Fruit fly (Drosophila melanogaster) whole organism, embryonic: Measurements from ENCODE around the gene CG11726.

Experiments used
- Bgb ChIP-seq: fragments of 200-800 bp; sonication (Bioruptor generic); IDR thresholded peaks from 2 replicates; pipeline ENCODE4 v1.3.6; 2022; ENCODE audit warnings: missing biosample characterization, missing genetic modification characterization; ENCODE audit not compliant: partially characterized antibody
- CG10147 ChIP-seq: fragments of 200-800 bp; sonication (Bioruptor generic); optimal IDR thresholded peaks from 2 replicates; lab custom pipeline; 2019; ENCODE audit warnings: missing biosample characterization, mild to moderate bottlenecking, missing genetic modification characterization, moderate library complexity
- CG10543 ChIP-seq: fragments of 200-800 bp; sonication (Bioruptor generic); optimal IDR thresholded peaks from 3 replicates; lab custom pipeline; 2017; ENCODE audit warnings: missing biosample characterization, mild to moderate bottlenecking, missing genetic modification characterization, moderate library complexity
- CG11504 ChIP-seq: fragments of 200-800 bp; sonication (Bioruptor generic); optimal IDR thresholded peaks from 3 replicates; lab custom pipeline; 2019; ENCODE audit warnings: missing biosample characterization, mild to moderate bottlenecking, missing genetic modification characterization, moderate library complexity
- CG15269 ChIP-seq: fragments of 200-800 bp; sonication (Bioruptor generic); optimal IDR thresholded peaks from 2 replicates; lab custom pipeline; 2018; ENCODE audit warnings: missing biosample characterization, mild to moderate bottlenecking, missing genetic modification characterization, moderate library complexity
- CG15601 ChIP-seq: fragments of 200-800 bp; sonication (Bioruptor generic); optimal IDR thresholded peaks from 3 replicates; lab custom pipeline; 2019; ENCODE audit warnings: missing biosample characterization, mild to moderate bottlenecking, missing genetic modification characterization, moderate library complexity
- CG16779 ChIP-seq: fragments of 200-800 bp; sonication (Bioruptor generic); IDR thresholded peaks from 2 replicates; pipeline ENCODE4 v1.3.6; 2022; ENCODE audit warnings: missing biosample characterization, missing genetic modification characterization
- CG17829 ChIP-seq: fragments of 200-800 bp; optimal IDR thresholded peaks from 2 replicates; lab custom pipeline; 2019; ENCODE audit warnings: missing biosample characterization, mild to moderate bottlenecking, missing genetic modification characterization, moderate library complexity
- CG2678 ChIP-seq: fragments of 200-800 bp; sonication (Bioruptor generic); optimal IDR thresholded peaks from 3 replicates; lab custom pipeline; 2019; ENCODE audit warnings: missing biosample characterization, mild to moderate bottlenecking, missing genetic modification characterization, moderate library complexity
- CG32532 ChIP-seq: fragments of 200-800 bp; sonication (Bioruptor generic); IDR thresholded peaks from 2 replicates; pipeline ENCODE4 v1.3.6; 2022; ENCODE audit warnings: missing biosample characterization, missing genetic modification characterization
- CG33213 ChIP-seq: fragments of 200-800 bp; sonication (Bioruptor generic); optimal IDR thresholded peaks from 3 replicates; lab custom pipeline; 2016; ENCODE audit warnings: missing biosample characterization, missing genetic modification characterization
- CG3847 ChIP-seq: fragments of 200-800 bp; sonication (Bioruptor generic); IDR thresholded peaks from 2 replicates; pipeline ENCODE4 v1.3.6; 2022; ENCODE audit warnings: missing biosample characterization, missing genetic modification characterization
- CG4707 ChIP-seq: fragments of 200-800 bp; sonication (Bioruptor generic); optimal IDR thresholded peaks from 2 replicates; lab custom pipeline; 2018; ENCODE audit warnings: missing biosample characterization, mild to moderate bottlenecking, missing genetic modification characterization, moderate library complexity
- CG6254 ChIP-seq: fragments of 200-800 bp; sonication (Bioruptor generic); optimal IDR thresholded peaks from 3 replicates; lab custom pipeline; 2017; ENCODE audit warnings: mild to moderate bottlenecking, missing biosample characterization, missing genetic modification reagents, missing genetic modification characterization
- CG7556 ChIP-seq: fragments of 200-800 bp; sonication (Bioruptor generic); optimal IDR thresholded peaks from 2 replicates; lab custom pipeline; 2017; ENCODE audit warnings: missing biosample characterization, mild to moderate bottlenecking, missing genetic modification characterization
- CG8281 ChIP-seq: fragments of 200-800 bp; sonication (Bioruptor generic); optimal IDR thresholded peaks from 2 replicates; lab custom pipeline; 2018; ENCODE audit warnings: missing biosample characterization, mild to moderate bottlenecking, missing genetic modification characterization, moderate library complexity
- CG8290 ChIP-seq, 3 experiments: fragments of 200-800 bp; sonication (Bioruptor generic); optimal IDR thresholded peaks; 2 replicates each; lab custom pipeline; 2016 to 2019; ENCODE audit warnings: missing biosample characterization in 3 of 3, missing genetic modification characterization in 3 of 3, mild to moderate bottlenecking in 2 of 3, moderate library complexity in 1 of 3
- Elba2 ChIP-seq: fragments of 200-800 bp; sonication (Bioruptor generic); optimal IDR thresholded peaks from 3 replicates; lab custom pipeline; 2016; ENCODE audit warnings: missing biosample characterization, missing genetic modification characterization
- Ets65A ChIP-seq: fragments of 200-800 bp; sonication (Bioruptor generic); peaks from one replicate; lab custom pipeline; 2016; ENCODE audit warnings: missing biosample characterization, missing genetic modification characterization
- Hr3 ChIP-seq: fragments of 200-800 bp; sonication (Bioruptor generic); optimal IDR thresholded peaks from 3 replicates; lab custom pipeline; 2016; ENCODE audit warnings: missing biosample characterization, missing genetic modification characterization
- MBD-R2 ChIP-seq: fragments of 200-800 bp; sonication (Bioruptor generic); IDR thresholded peaks from 2 replicates; pipeline ENCODE4 v1.3.6; 2022; ENCODE audit warnings: missing biosample characterization, missing genetic modification characterization
- Meics ChIP-seq: fragments of 200-800 bp; sonication (Bioruptor generic); optimal IDR thresholded peaks from 2 replicates; lab custom pipeline; 2017; ENCODE audit warnings: missing biosample characterization, mild to moderate bottlenecking, missing genetic modification characterization
- Opbp ChIP-seq: fragments of 200-800 bp; sonication (Bioruptor generic); IDR thresholded peaks from 3 replicates; pipeline ENCODE4 v1.3.6; 2022; ENCODE audit warnings: missing biosample characterization, missing genetic modification characterization; ENCODE audit not compliant: partially characterized antibody
- Vsx1 ChIP-seq: fragments of 200-800 bp; sonication (Bioruptor generic); optimal IDR thresholded peaks from 2 replicates; lab custom pipeline; 2017; ENCODE audit warnings: missing biosample characterization, mild to moderate bottlenecking, missing genetic modification characterization, missing genetic modification reagents
- Xbp1 ChIP-seq: fragments of 200-800 bp; sonication (Bioruptor generic); optimal IDR thresholded peaks from 3 replicates; lab custom pipeline; 2016; ENCODE audit warnings: missing biosample characterization, mild to moderate bottlenecking, missing genetic modification characterization
- Xrp1 ChIP-seq: fragments of 200-800 bp; sonication (Bioruptor generic); IDR thresholded peaks from 2 replicates; pipeline ENCODE4 v1.3.6; 2022; ENCODE audit warnings: missing biosample characterization, missing genetic modification characterization
- ara ChIP-seq: fragments of 200-800 bp; sonication (Bioruptor generic); IDR thresholded peaks from 2 replicates; pipeline ENCODE4 v1.3.6; 2022; ENCODE audit warnings: missing biosample characterization, missing genetic modification characterization
- caup ChIP-seq: fragments of 200-800 bp; sonication (Bioruptor generic); optimal IDR thresholded peaks from 3 replicates; lab custom pipeline; 2017; ENCODE audit warnings: missing biosample characterization, mild to moderate bottlenecking, missing genetic modification characterization, moderate library complexity; ENCODE audit not compliant: severe bottlenecking
- chm ChIP-seq: fragments of 200-800 bp; sonication (Bioruptor generic); IDR thresholded peaks from 2 replicates; pipeline ENCODE4 v1.3.6; 2022; ENCODE audit warnings: missing biosample characterization, missing genetic modification characterization
- ci ChIP-seq: fragments of 200-800 bp; sonication (Bioruptor generic); IDR thresholded peaks from 3 replicates; pipeline ENCODE4 v1.3.6; 2022; ENCODE audit warnings: missing biosample characterization, missing genetic modification characterization
- fd64A ChIP-seq: fragments of 200-800 bp; sonication (Bioruptor generic); optimal IDR thresholded peaks from 3 replicates; lab custom pipeline; 2018; ENCODE audit warnings: missing biosample characterization, mild to moderate bottlenecking, missing genetic modification characterization
- gcm ChIP-seq: fragments of 200-800 bp; sonication (Bioruptor generic); optimal IDR thresholded peaks from 2 replicates; lab custom pipeline; 2019; ENCODE audit warnings: missing biosample characterization, mild to moderate bottlenecking, missing genetic modification characterization, moderate library complexity
- ken ChIP-seq: fragments of 200-800 bp; sonication (Bioruptor generic); IDR thresholded peaks from 3 replicates; pipeline ENCODE4 v1.3.6; 2022; ENCODE audit warnings: missing biosample characterization, missing genetic modification characterization
- lab ChIP-seq: fragments of 200-800 bp; sonication (Bioruptor generic); optimal IDR thresholded peaks from 3 replicates; lab custom pipeline; 2017; ENCODE audit warnings: missing biosample characterization, missing genetic modification characterization, mild to moderate bottlenecking, moderate library complexity, missing genetic modification reagents
- lov ChIP-seq, 2 experiments: fragments of 200-800 bp in 1 of 2; fragments of >200 bp in 1 of 2; sonication (Bioruptor generic) in 1 of 2; IDR thresholded peaks in 1 of 2; optimal IDR thresholded peaks in 1 of 2; 2 replicates in 1 of 2; 3 replicates in 1 of 2; pipeline versions ENCODE4 v1.3.6 to Lab custom; 2017 to 2022; ENCODE audit warnings: missing biosample characterization in 1 of 2, missing genetic modification characterization in 1 of 2
- mld ChIP-seq: fragments of 200-800 bp; sonication (Bioruptor generic); IDR thresholded peaks from 3 replicates; pipeline ENCODE4 v1.3.6; 2022; ENCODE audit warnings: missing biosample characterization, missing genetic modification characterization; ENCODE audit not compliant: partially characterized antibody
- org-1 ChIP-seq: fragments of 200-800 bp; sonication (Bioruptor generic); optimal IDR thresholded peaks from 2 replicates; lab custom pipeline; 2017; ENCODE audit warnings: missing biosample characterization, missing genetic modification characterization
- pho ChIP-seq: fragments of 200-800 bp; sonication (Bioruptor generic); optimal IDR thresholded peaks from 2 replicates; lab custom pipeline; 2016; ENCODE audit warnings: missing biosample characterization, missing genetic modification characterization
- pros ChIP-seq: fragments of 200-800 bp; sonication (Bioruptor generic); optimal IDR thresholded peaks from 3 replicates; lab custom pipeline; 2019; ENCODE audit warnings: missing biosample characterization, mild to moderate bottlenecking, missing genetic modification characterization, moderate library complexity
- ranshi ChIP-seq: fragments of 200-800 bp; sonication (Bioruptor generic); IDR thresholded peaks from 2 replicates; pipeline ENCODE4 v1.3.6; 2022; ENCODE audit warnings: missing biosample characterization, missing genetic modification characterization
- rib ChIP-seq: fragments of 200-800 bp; sonication (Bioruptor generic); IDR thresholded peaks from 2 replicates; pipeline ENCODE4 v1.3.6; 2022; ENCODE audit warnings: missing biosample characterization, missing genetic modification characterization
- sens ChIP-seq: fragments of 200-800 bp; sonication (Bioruptor generic); peaks from one replicate; lab custom pipeline; 2016; ENCODE audit warnings: missing biosample characterization, missing genetic modification characterization
- sim ChIP-seq: fragments of 200-800 bp; sonication (Bioruptor generic); IDR thresholded peaks from 2 replicates; pipeline ENCODE4 v1.3.6; 2022; ENCODE audit warnings: missing biosample characterization, missing genetic modification characterization
- sob ChIP-seq: fragments of 200-800 bp; sonication (Bioruptor generic); IDR thresholded peaks from 2 replicates; pipeline ENCODE4 v1.3.6; 2022; ENCODE audit warnings: missing biosample characterization, missing genetic modification characterization
- sqz ChIP-seq: fragments of 200-800 bp; sonication (Bioruptor generic); optimal IDR thresholded peaks from 3 replicates; lab custom pipeline; 2018; ENCODE audit warnings: missing biosample characterization, mild to moderate bottlenecking, missing genetic modification characterization
- vvl ChIP-seq: fragments of 200-800 bp; sonication (Bioruptor generic); IDR thresholded peaks from 2 replicates; pipeline ENCODE4 v1.3.6; 2022; ENCODE audit warnings: missing biosample characterization, missing genetic modification characterization
- zen ChIP-seq: fragments of 200-800 bp; sonication (Bioruptor generic); optimal IDR thresholded peaks from 3 replicates; lab custom pipeline; 2018; ENCODE audit warnings: missing biosample characterization, mild to moderate bottlenecking, missing genetic modification characterization, moderate library complexity

The CG11726 gene

DNA sequence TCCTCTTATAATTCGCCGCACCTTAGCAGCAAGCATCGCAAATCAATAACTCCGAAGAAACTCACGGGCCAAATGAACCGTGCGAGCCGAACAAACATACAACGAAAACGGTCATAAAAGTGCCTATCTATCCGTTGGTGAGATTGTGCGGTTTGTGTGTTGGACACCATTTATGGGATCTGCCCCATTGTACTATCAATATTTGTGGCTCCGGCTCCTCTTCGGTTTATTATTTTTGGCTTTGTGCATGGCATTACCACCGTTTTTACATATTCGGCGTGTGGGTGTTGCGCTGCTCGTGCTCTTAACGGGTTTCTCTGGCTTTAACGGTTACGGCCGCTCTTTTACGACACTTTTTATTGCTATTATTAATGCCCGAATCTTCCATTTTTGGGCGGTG lies 24.9 kb downstream of the CG11726 start (continued):
- TF ChIP-seq org-1 (GFP tag; lab: Kevin White, UChicago): peak; percentile 7
- TF ChIP-seq Vsx1 (GFP tag; lab: Kevin White, UChicago): no peak
- peak; percentile 58 for TF ChIP-seq CG8281 (tag; lab: Kevin White, UChicago)
- peak; percentile 10 for TF ChIP-seq CG4707 (GFP tag; lab: Kevin White, UChicago)
- TF ChIP-seq lab (GFP tag; lab: Kevin White, UChicago): peak; percentile 63
- TF ChIP-seq CG10147 (GFP tag; lab: Kevin White, UChicago): peak; percentile 12
- TF ChIP-seq Meics (GFP tag; lab: Kevin White, UChicago): peak; percentile 9
- no peak for TF ChIP-seq gcm (GFP tag; lab: Kevin White, UChicago)
- no peak for TF ChIP-seq Opbp (GFP tag; lab: Robert Waterston, UW)
- peak; percentile 67 for TF ChIP-seq Ets65A (GFP tag; lab: Kevin White, UChicago)
- peak; percentile 38 for TF ChIP-seq CG10543 (GFP tag; lab: Kevin White, UChicago)
- TF ChIP-seq sim (GFP tag; lab: Robert Waterston, UW): no peak; the same call in 1 of the 2 replicates
- peak; percentile 42 for TF ChIP-seq CG2678 (tag; lab: Kevin White, UChicago)
- no peak for TF ChIP-seq fd64A
- no peak for TF ChIP-seq mld (GFP tag; lab: Robert Waterston, UW)
- TF ChIP-seq CG32532 (GFP tag; lab: Robert Waterston, UW): peak; percentile 26; the same call in 1 of the 2 replicates
- no peak for TF ChIP-seq Xbp1 (GFP tag; lab: Kevin White, UChicago)
- TF ChIP-seq caup (GFP tag; lab: Kevin White, UChicago): peak; percentile 14
- TF ChIP-seq CG11504 (tag; lab: Kevin White, UChicago): peak; percentile 8
- TF ChIP-seq vvl (GFP tag; lab: Robert Waterston, UW): peak; percentile 72; the same call in 1 of the 2 replicates
- peak; percentile 9; the same call in 1 of the 2 replicates for TF ChIP-seq ranshi (GFP tag; lab: Robert Waterston, UW)
- no peak for TF ChIP-seq CG8290 (GFP tag; optimal IDR thresholded peaks at IDR 0.05; lab: Kevin White, UChicago)
- TF ChIP-seq CG8290 (tag; optimal IDR thresholded peaks at IDR 0.05; lab: Kevin White, UChicago): peak in 1 of 2 experiments; percentile 69
- peak; percentile 51 for TF ChIP-seq CG15269 (tag; lab: Kevin White, UChicago)
- TF ChIP-seq CG7556 (GFP tag; lab: Kevin White, UChicago): no peak
- peak; percentile 15 for TF ChIP-seq CG17829 (tag; lab: Kevin White, UChicago)
- TF ChIP-seq Hr3 (GFP tag; lab: Kevin White, UChicago): no peak
- TF ChIP-seq Elba2 (GFP tag; lab: Kevin White, UChicago): no peak
- TF ChIP-seq Bgb (GFP tag; lab: Robert Waterston, UW): peak; percentile 14; the same call in 1 of the 2 replicates

DNA sequence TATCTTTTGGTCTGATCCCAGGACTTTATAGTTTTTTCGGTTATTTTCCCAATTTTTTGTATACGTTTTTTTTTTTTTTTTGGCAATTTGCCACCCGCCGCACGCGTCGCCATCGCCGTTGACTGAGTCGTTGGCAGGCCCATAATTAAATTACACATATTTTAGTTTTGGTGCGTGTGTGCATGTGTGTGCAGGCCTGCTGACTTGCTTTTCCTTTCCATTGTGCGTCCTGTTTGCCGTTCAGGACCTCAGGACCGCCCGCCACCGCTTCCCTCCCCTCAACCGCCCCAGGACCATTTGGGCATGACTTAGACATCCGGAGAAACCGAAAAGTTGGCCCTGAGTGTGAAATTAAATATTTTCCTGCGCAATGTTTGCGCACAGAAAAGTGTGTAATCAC lies 26.5 kb downstream of the CG11726 start:
- TF ChIP-seq sqz (GFP tag; lab: Kevin White, UChicago): peak; percentile 68
- TF ChIP-seq sens (GFP tag; lab: Kevin White, UChicago): peak; percentile 70
- 0 out of 2 replicates have a peak, but pooled peaks have one; percentile 9 for TF ChIP-seq chm (GFP tag; lab: Robert Waterston, UW)
- TF ChIP-seq zen (tag; lab: Kevin White, UChicago): peak; percentile 20
- TF ChIP-seq ken: 0 out of 3 replicates have a peak, but pooled peaks have one; percentile 32
- no peak for TF ChIP-seq CG33213 (GFP tag; lab: Kevin White, UChicago)
- 0 out of 2 replicates have a peak, but pooled peaks have one; percentile 15 for TF ChIP-seq rib (GFP tag; lab: Robert Waterston, UW)
- TF ChIP-seq Xrp1: peak; percentile 5; the same call in 1 of the 2 replicates
- TF ChIP-seq sob (GFP tag; lab: Robert Waterston, UW): no peak
- TF ChIP-seq CG16779 (GFP tag; lab: Robert Waterston, UW): no peak
- no peak for TF ChIP-seq pho
- TF ChIP-seq MBD-R2 (GFP tag; lab: Robert Waterston, UW): peak; percentile 15; the same call in 1 of the 2 replicates
- 0 out of 3 replicates have a peak, but pooled peaks have one; percentile 37 for TF ChIP-seq ci (GFP tag; lab: Robert Waterston, UW)
- peak; percentile 10; the same call in 1 of the 2 replicates for TF ChIP-seq ara (GFP tag; lab: Robert Waterston, UW)
- no peak for TF ChIP-seq CG6254 (GFP tag; lab: Kevin White, UChicago)
- TF ChIP-seq CG3847 (GFP tag; lab: Robert Waterston, UW): 0 out of 2 replicates have a peak, but pooled peaks have one; percentile 10
- TF ChIP-seq ranshi (GFP tag; lab: Robert Waterston, UW): 0 out of 2 replicates have a peak, but pooled peaks have one; percentile 22
- peak; percentile 20 for TF ChIP-seq CG2678 (tag; lab: Kevin White, UChicago)
- peak; percentile 42 for TF ChIP-seq pros (GFP tag; lab: Kevin White, UChicago)
- no peak for TF ChIP-seq CG8290 (GFP tag; optimal IDR thresholded peaks at IDR 0.05; lab: Kevin White, UChicago)
- TF ChIP-seq CG8290 (tag; optimal IDR thresholded peaks at IDR 0.05; lab: Kevin White, UChicago): peak in 1 of 2 experiments; percentile 29
- TF ChIP-seq lov (optimal IDR thresholded peaks at IDR 0.05; lab: Kevin White, UChicago): no peak
- peak; percentile 69; the same call in 1 of the 3 replicates for TF ChIP-seq lov (GFP tag; IDR thresholded peaks at IDR 0.05; lab: Robert Waterston, UW)
- TF ChIP-seq CG15601: no peak
